Fruit fly (Drosophila melanogaster): ENCODE data around the gene bun.
A peak's percentile ranks its signal among the peaks of the same experiment; 100 is the strongest.

Gene bun

DNA sequence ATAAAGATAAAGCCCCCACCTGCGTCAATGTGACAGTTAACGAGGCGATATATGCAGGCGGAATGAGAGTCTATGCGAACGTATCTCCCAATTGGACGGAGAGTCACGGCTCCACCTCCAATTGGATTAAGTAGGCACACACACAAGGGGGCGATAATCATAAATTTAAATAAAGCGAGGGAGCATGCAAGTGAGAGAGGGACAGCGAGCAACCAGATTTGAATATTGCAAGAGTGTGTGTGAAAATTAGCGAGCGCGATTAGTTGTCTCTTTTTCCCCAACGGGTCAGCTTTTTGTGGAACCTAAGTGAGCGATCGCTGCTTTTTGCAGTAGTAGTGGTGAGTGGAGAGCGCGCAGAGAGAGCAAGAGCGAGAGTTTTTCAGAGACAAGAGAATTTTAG is 40.4 kb upstream of the bun start:
- TF ChIP-seq Pif1A (GFP tag; optimal IDR thresholded peaks at IDR 0.05) (peak; percentile 21), CG32121 (GFP tag; IDR thresholded peaks at IDR 0.05) (no peak), gl (tag; optimal IDR thresholded peaks at IDR 0.05) (no peak)

dm6 chr2L:12579089-12579488 is 32.7 kb upstream of the bun start:
- TF ChIP-seq CG8301 (tag; optimal IDR thresholded peaks at IDR 0.05), result no peak
- TF ChIP-seq CG14655 (GFP tag; optimal IDR thresholded peaks at IDR 0.05), result no peak
- no peak for TF ChIP-seq CG9948 (tag; optimal IDR thresholded peaks at IDR 0.05)
- no peak for TF ChIP-seq CG13204 (GFP tag; optimal IDR thresholded peaks at IDR 0.05)
- TF ChIP-seq EcR (GFP tag; optimal IDR thresholded peaks at IDR 0.05), result no peak
- no peak for TF ChIP-seq CG4496 (GFP tag; IDR thresholded peaks at IDR 0.05)
- TF ChIP-seq CG32121 (GFP tag; IDR thresholded peaks at IDR 0.05), result no peak
- no peak for TF ChIP-seq rn (GFP tag; IDR thresholded peaks at IDR 0.05)
- no peak for TF ChIP-seq CG15710 (tag; optimal IDR thresholded peaks at IDR 0.05)
- no peak for TF ChIP-seq Pif1A (GFP tag; optimal IDR thresholded peaks at IDR 0.05)
- no peak for TF ChIP-seq Ets98B (GFP tag; IDR thresholded peaks at IDR 0.05)
- TF ChIP-seq CG10348 (GFP tag; IDR thresholded peaks at IDR 0.05), result no peak
- no peak for TF ChIP-seq CG12605 (GFP tag; IDR thresholded peaks at IDR 0.05)
- TF ChIP-seq gl (tag; optimal IDR thresholded peaks at IDR 0.05), result no peak
- no peak for TF ChIP-seq CG8159 (tag; optimal IDR thresholded peaks at IDR 0.05)
- no peak for TF ChIP-seq D1 (tag; optimal IDR thresholded peaks at IDR 0.05)

DNA sequence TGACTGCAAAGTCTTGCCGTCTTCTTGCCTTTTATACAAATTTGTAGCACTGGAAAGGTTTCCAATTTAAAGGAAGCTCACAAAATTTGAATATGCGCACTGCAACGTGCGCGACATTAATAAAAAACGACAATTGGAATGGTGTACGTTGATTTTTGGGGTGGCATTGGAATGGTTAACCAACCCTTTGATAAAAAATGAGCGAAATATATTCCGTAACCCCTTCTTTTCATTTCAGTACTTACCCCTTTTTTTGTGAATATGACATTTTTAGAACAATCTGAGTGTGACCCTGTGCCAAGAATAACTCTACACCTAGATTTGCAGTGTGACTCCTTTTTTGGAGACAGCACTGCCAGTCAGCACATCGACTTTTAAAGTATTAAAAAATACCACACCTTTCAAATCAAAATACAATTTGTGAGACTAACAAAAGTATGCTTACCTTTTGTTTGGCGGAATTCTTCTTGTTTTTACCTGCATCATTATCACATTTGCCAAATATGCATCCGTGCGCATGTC is 28.6 kb upstream of the bun start:
- no peak for TF ChIP-seq Ets98B (GFP tag; IDR thresholded peaks at IDR 0.05)
- TF ChIP-seq fd96Ca (GFP tag; IDR thresholded peaks at IDR 0.05), result no peak
- TF ChIP-seq CG13204 (GFP tag; optimal IDR thresholded peaks at IDR 0.05), result no peak
- no peak for TF ChIP-seq CG4496 (GFP tag; IDR thresholded peaks at IDR 0.05)
- no peak for TF ChIP-seq gl (tag; optimal IDR thresholded peaks at IDR 0.05)
- no peak for TF ChIP-seq rn (GFP tag; IDR thresholded peaks at IDR 0.05)
- TF ChIP-seq CG10348 (GFP tag; IDR thresholded peaks at IDR 0.05), result no peak
- TF ChIP-seq CG9948 (tag; optimal IDR thresholded peaks at IDR 0.05), result no peak
- no peak for TF ChIP-seq CG14655 (GFP tag; optimal IDR thresholded peaks at IDR 0.05)
- TF ChIP-seq Snoo (tag; optimal IDR thresholded peaks at IDR 0.05), result no peak
- no peak for TF ChIP-seq CG32121 (GFP tag; IDR thresholded peaks at IDR 0.05)
- no peak for TF ChIP-seq CG8301 (tag; optimal IDR thresholded peaks at IDR 0.05)
- TF ChIP-seq CG17806 (tag; optimal IDR thresholded peaks at IDR 0.05), result no peak
- TF ChIP-seq CG15710 (tag; optimal IDR thresholded peaks at IDR 0.05), result no peak
- no peak for TF ChIP-seq CG34367 (tag; optimal IDR thresholded peaks at IDR 0.05)
- no peak for TF ChIP-seq D1 (tag; optimal IDR thresholded peaks at IDR 0.05)
- no peak for TF ChIP-seq EcR (GFP tag; optimal IDR thresholded peaks at IDR 0.05)
- TF ChIP-seq Pif1B (GFP tag; optimal IDR thresholded peaks at IDR 0.05), result no peak

dm6 chr2L:12566886-12567666 is 20.7 kb upstream of the bun start:
- TF ChIP-seq CG9948 (tag; optimal IDR thresholded peaks at IDR 0.05) (no peak), Ets98B (GFP tag; IDR thresholded peaks at IDR 0.05) (no peak), rn (GFP tag; IDR thresholded peaks at IDR 0.05) (no peak), D1 (tag; optimal IDR thresholded peaks at IDR 0.05) (no peak), EcR (GFP tag; optimal IDR thresholded peaks at IDR 0.05) (no peak), CG8301 (tag; optimal IDR thresholded peaks at IDR 0.05) (no peak), CG4496 (GFP tag; IDR thresholded peaks at IDR 0.05) (no peak), CG14655 (GFP tag; optimal IDR thresholded peaks at IDR 0.05) (no peak), Snoo (tag; optimal IDR thresholded peaks at IDR 0.05) (no peak), fd96Ca (GFP tag; IDR thresholded peaks at IDR 0.05) (no peak), gl (tag; optimal IDR thresholded peaks at IDR 0.05) (no peak), CG34367 (tag; optimal IDR thresholded peaks at IDR 0.05) (no peak), CG10348 (GFP tag; IDR thresholded peaks at IDR 0.05) (no peak), Pif1A (GFP tag; optimal IDR thresholded peaks at IDR 0.05) (no peak), Pif1B (GFP tag; optimal IDR thresholded peaks at IDR 0.05) (no peak)

- no peak for TF ChIP-seq CG12605 (GFP tag; IDR thresholded peaks at IDR 0.05)
- TF ChIP-seq Ets98B (GFP tag; IDR thresholded peaks at IDR 0.05), result no peak
These were observed 2.5 kb upstream of the bun start for dm6 chr2L:12548944-12549343.

dm6 chr2L:12548355-12548754 is 1.9 kb upstream of the bun start:
- TF ChIP-seq Pif1B (GFP tag; optimal IDR thresholded peaks at IDR 0.05), result no peak
- TF ChIP-seq CG13204 (GFP tag; optimal IDR thresholded peaks at IDR 0.05), result no peak
- no peak for TF ChIP-seq CG17806 (tag; optimal IDR thresholded peaks at IDR 0.05)
- TF ChIP-seq rn (GFP tag; IDR thresholded peaks at IDR 0.05), result no peak
- TF ChIP-seq EcR (GFP tag; optimal IDR thresholded peaks at IDR 0.05), result no peak
- no peak for TF ChIP-seq CG8159 (tag; optimal IDR thresholded peaks at IDR 0.05)
- no peak for TF ChIP-seq fd96Ca (GFP tag; IDR thresholded peaks at IDR 0.05)
- no peak for TF ChIP-seq CG32121 (GFP tag; IDR thresholded peaks at IDR 0.05)
- no peak for TF ChIP-seq Pif1A (GFP tag; optimal IDR thresholded peaks at IDR 0.05)
- TF ChIP-seq CG34367 (tag; optimal IDR thresholded peaks at IDR 0.05), result no peak
- TF ChIP-seq CG9948 (tag; optimal IDR thresholded peaks at IDR 0.05), result no peak
- no peak for TF ChIP-seq CG8301 (tag; optimal IDR thresholded peaks at IDR 0.05)
